Worm (Caenorhabditis elegans) whole organism, L2 larva: Measurements from ENCODE around the gene str-188.

Source experiments
- elt-1 ChIP-seq: fragments of 150-350 bp; optimal IDR thresholded peaks from 2 replicates; lab custom pipeline; 2014; ENCODE audit warnings: missing biosample characterization, missing genetic modification characterization
- fos-1 ChIP-seq: fragments of 150-350 bp; optimal IDR thresholded peaks from 2 replicates; lab custom pipeline; 2014; ENCODE audit warnings: missing biosample characterization, missing genetic modification characterization
- lin-13 ChIP-seq: fragments of 150-350 bp; optimal IDR thresholded peaks from 2 replicates; lab custom pipeline; 2014; ENCODE audit warnings: missing biosample characterization, missing genetic modification reagents, missing genetic modification characterization
- nhr-237 ChIP-seq: fragments of 150-350 bp; optimal IDR thresholded peaks from 2 replicates; lab custom pipeline; 2014; ENCODE audit warnings: missing biosample characterization, missing genetic modification characterization
- nhr-25 ChIP-seq: fragments of 150-350 bp; sonication (generic microtip); optimal IDR thresholded peaks from 3 replicates; lab custom pipeline; 2014; ENCODE audit warnings: missing biosample characterization, missing genetic modification characterization
- nhr-6 ChIP-seq: fragments of 150-350 bp; optimal IDR thresholded peaks from 2 replicates; lab custom pipeline; 2014; ENCODE audit warnings: missing biosample characterization, missing genetic modification characterization
- unc-62 ChIP-seq: fragments of 150-350 bp; optimal IDR thresholded peaks from 2 replicates; lab custom pipeline; 2014; ENCODE audit warnings: missing biosample characterization, missing genetic modification reagents, missing genetic modification characterization

ce11 chrV:9765622-9766021 is 49.1 kb downstream of the str-188 start:
- TF ChIP-seq unc-62 (GFP tag; lab: Kevin White, UChicago): no peak
- TF ChIP-seq lin-13 (GFP tag; lab: Kevin White, UChicago): no peak
- no peak for TF ChIP-seq nhr-25 (tag; lab: Kevin White, UChicago)
- peak; percentile 2 for TF ChIP-seq nhr-6 (tag; lab: Kevin White, UChicago)
- TF ChIP-seq elt-1 (tag; lab: Kevin White, UChicago): no peak
- TF ChIP-seq nhr-237 (tag; lab: Kevin White, UChicago): no peak
- no peak for TF ChIP-seq fos-1
